Fruit fly (Drosophila melanogaster) whole organism, embryonic: ENCODE measurements around the gene CG7841.
A peak's percentile ranks its signal among the peaks of the same experiment; 100 is the strongest.

Experiments used
- Antp ChIP-seq: fragments of 200-800 bp; sonication (Bioruptor generic); optimal IDR thresholded peaks from 3 replicates; lab custom pipeline; 2016; ENCODE audit warnings: missing biosample characterization, missing genetic modification characterization
- B-H2 ChIP-seq: fragments of 200-800 bp; sonication (Bioruptor generic); optimal IDR thresholded peaks from 2 replicates; lab custom pipeline; 2018; ENCODE audit warnings: missing biosample characterization, mild to moderate bottlenecking, missing genetic modification characterization
- BEAF-32 ChIP-seq: fragments of 200-800 bp; sonication (Bioruptor generic); optimal IDR thresholded peaks from 3 replicates; lab custom pipeline; 2017; ENCODE audit warnings: missing biosample characterization, missing genetic modification characterization, mild to moderate bottlenecking, moderate library complexity, missing genetic modification reagents
- CG12391 ChIP-seq: fragments of 200-800 bp; sonication (Bioruptor generic); optimal IDR thresholded peaks from 3 replicates; lab custom pipeline; 2018; ENCODE audit warnings: missing biosample characterization, mild to moderate bottlenecking, missing genetic modification characterization, moderate library complexity
- CG1602 ChIP-seq: fragments of 200-800 bp; sonication (Bioruptor generic); optimal IDR thresholded peaks from 3 replicates; lab custom pipeline; 2016; ENCODE audit warnings: missing biosample characterization, missing genetic modification characterization
- CG18011 ChIP-seq: fragments of 200-800 bp; sonication (Bioruptor generic); optimal IDR thresholded peaks from 2 replicates; lab custom pipeline; 2017; ENCODE audit warnings: missing biosample characterization, missing genetic modification characterization, mild to moderate bottlenecking, moderate library complexity, missing genotype
- CG18619 ChIP-seq: fragments of 200-800 bp; sonication (Bioruptor generic); optimal IDR thresholded peaks from 3 replicates; lab custom pipeline; 2017; ENCODE audit warnings: missing biosample characterization, mild to moderate bottlenecking, missing genetic modification characterization
- CG30020 ChIP-seq: fragments of 200-800 bp; optimal IDR thresholded peaks from 2 replicates; lab custom pipeline; 2019; ENCODE audit warnings: missing biosample characterization, mild to moderate bottlenecking, missing genetic modification characterization, moderate library complexity
- CG30403 ChIP-seq: fragments of 200-800 bp; sonication (Bioruptor generic); optimal IDR thresholded peaks from 3 replicates; lab custom pipeline; 2016; ENCODE audit warnings: missing biosample characterization, missing genetic modification characterization
- CG30431 ChIP-seq: fragments of 200-800 bp; sonication (Bioruptor generic); optimal IDR thresholded peaks from 2 replicates; lab custom pipeline; 2017; ENCODE audit warnings: missing biosample characterization, missing genetic modification characterization
- CG3407 ChIP-seq: fragments of 200-800 bp; sonication (Bioruptor generic); optimal IDR thresholded peaks from 2 replicates; lab custom pipeline; 2018; ENCODE audit warnings: missing biosample characterization, mild to moderate bottlenecking, missing genetic modification characterization
- CG43689 ChIP-seq: fragments of 200-800 bp; sonication (Bioruptor generic); IDR thresholded peaks from 2 replicates; pipeline ENCODE4 v1.3.6; 2022; ENCODE audit warnings: missing biosample characterization, missing genetic modification characterization
- CG4424 ChIP-seq: fragments of 200-800 bp; sonication (Bioruptor generic); optimal IDR thresholded peaks from 3 replicates; lab custom pipeline; 2016; ENCODE audit warnings: missing biosample characterization, missing genetic modification characterization
- CG6654 ChIP-seq: fragments of 200-800 bp; sonication (Bioruptor generic); optimal IDR thresholded peaks from 2 replicates; lab custom pipeline; 2017; ENCODE audit warnings: missing biosample characterization, mild to moderate bottlenecking, missing genetic modification characterization
- CG9727 ChIP-seq: fragments of 200-800 bp; sonication (Bioruptor generic); optimal IDR thresholded peaks from 3 replicates; lab custom pipeline; 2017; ENCODE audit warnings: missing biosample characterization, mild to moderate bottlenecking, missing genetic modification characterization
- CG9932 ChIP-seq: fragments of 200-800 bp; sonication (Bioruptor generic); IDR thresholded peaks from 2 replicates; pipeline ENCODE4 v1.3.6; 2022; ENCODE audit warnings: missing biosample characterization, missing genetic modification characterization
- CHES-1-like ChIP-seq: fragments of 200-800 bp; sonication (Bioruptor generic); optimal IDR thresholded peaks from 2 replicates; lab custom pipeline; 2016; ENCODE audit warnings: missing biosample characterization, missing genetic modification characterization
- CkIIα-i1 ChIP-seq: fragments of 200-800 bp; sonication (Bioruptor generic); IDR thresholded peaks from 2 replicates; pipeline ENCODE4 v1.3.6; 2022; ENCODE audit warnings: missing biosample characterization, missing genetic modification characterization
- Dref ChIP-seq: fragments of 200-800 bp; sonication (Bioruptor generic); IDR thresholded peaks from 2 replicates; pipeline ENCODE4 v1.3.6; 2022; ENCODE audit warnings: missing biosample characterization, missing genetic modification characterization
- HHEX ChIP-seq: fragments of 200-800 bp; sonication (Bioruptor generic); optimal IDR thresholded peaks from 3 replicates; lab custom pipeline; 2017; ENCODE audit warnings: missing biosample characterization, mild to moderate bottlenecking, missing genetic modification characterization, missing genetic modification reagents
- Hmr ChIP-seq: fragments of 200-800 bp; sonication (Bioruptor generic); optimal IDR thresholded peaks from 3 replicates; lab custom pipeline; 2017; ENCODE audit warnings: mild to moderate bottlenecking, missing biosample characterization, missing genetic modification reagents, missing genetic modification characterization
- Hsf ChIP-seq: fragments of 200-800 bp; sonication (Bioruptor generic); optimal IDR thresholded peaks from 3 replicates; lab custom pipeline; 2016; ENCODE audit warnings: missing biosample characterization, missing genetic modification characterization
- NK7.1 ChIP-seq: fragments of 200-800 bp; sonication (Bioruptor generic); optimal IDR thresholded peaks from 3 replicates; lab custom pipeline; 2016; ENCODE audit warnings: missing biosample characterization, missing genetic modification characterization
- Nf-YB ChIP-seq: fragments of 200-800 bp; sonication (Bioruptor generic); optimal IDR thresholded peaks from 3 replicates; lab custom pipeline; 2019; ENCODE audit warnings: missing biosample characterization, mild to moderate bottlenecking, missing genetic modification characterization, moderate library complexity
- Nf-YC ChIP-seq: fragments of 200-800 bp; optimal IDR thresholded peaks from 3 replicates; lab custom pipeline; 2019; ENCODE audit warnings: missing biosample characterization, mild to moderate bottlenecking, missing genetic modification characterization, moderate library complexity
- Poxn ChIP-seq: fragments of 200-800 bp; sonication (Bioruptor generic); IDR thresholded peaks from 2 replicates; pipeline ENCODE4 v1.3.6; 2022; ENCODE audit warnings: missing biosample characterization, missing genetic modification characterization
- Scr ChIP-seq: fragments of 200-800 bp; sonication (Bioruptor generic); IDR thresholded peaks from 2 replicates; pipeline ENCODE4 v1.3.6; 2022; ENCODE audit warnings: missing biosample characterization, missing genetic modification characterization; ENCODE audit not compliant: partially characterized antibody
- Trl ChIP-seq, 3 experiments: fragments of >200 bp in 2 of 3; fragments of 200-800 bp in 1 of 3; sonication (Bioruptor generic) in 1 of 3; optimal IDR thresholded peaks; 2 replicates in 1 of 3; 3 replicates in 2 of 3; lab custom pipeline; 2016 to 2017; ENCODE audit warnings: missing biosample characterization in 1 of 3, missing genetic modification characterization in 1 of 3
- ab ChIP-seq: fragments of 200-800 bp; sonication (Bioruptor generic); optimal IDR thresholded peaks from 2 replicates; lab custom pipeline; 2016; ENCODE audit warnings: missing biosample characterization, missing genetic modification characterization
- abd-A ChIP-seq: fragments of 200-800 bp; sonication (Bioruptor generic); optimal IDR thresholded peaks from 3 replicates; lab custom pipeline; 2019; ENCODE audit warnings: missing biosample characterization, mild to moderate bottlenecking, missing genetic modification characterization, moderate library complexity
- ash1 ChIP-seq: fragments of 200-800 bp; sonication (Bioruptor generic); optimal IDR thresholded peaks from 2 replicates; lab custom pipeline; 2018; ENCODE audit warnings: missing biosample characterization, mild to moderate bottlenecking, missing genetic modification characterization
- bcd ChIP-seq: fragments of 200-800 bp; sonication (Bioruptor generic); optimal IDR thresholded peaks from 2 replicates; lab custom pipeline; 2017; ENCODE audit warnings: missing biosample characterization, mild to moderate bottlenecking, missing genetic modification characterization
- cg ChIP-seq: fragments of 200-800 bp; sonication (Bioruptor generic); optimal IDR thresholded peaks from 3 replicates; lab custom pipeline; 2019; ENCODE audit warnings: missing biosample characterization, mild to moderate bottlenecking, missing genetic modification characterization, moderate library complexity
- ci ChIP-seq: fragments of 200-800 bp; sonication (Bioruptor generic); IDR thresholded peaks from 3 replicates; pipeline ENCODE4 v1.3.6; 2022; ENCODE audit warnings: missing biosample characterization, missing genetic modification characterization
- dpn ChIP-seq, 2 experiments: fragments of 200-800 bp; sonication (Bioruptor generic); optimal IDR thresholded peaks; 3 replicates each; lab custom pipeline; 2016; ENCODE audit warnings: missing biosample characterization in 2 of 2, missing genetic modification characterization in 2 of 2
- emc ChIP-seq: fragments of 200-800 bp; sonication (Bioruptor generic); optimal IDR thresholded peaks from 2 replicates; lab custom pipeline; 2016; ENCODE audit warnings: missing biosample characterization, missing genetic modification characterization
- esg ChIP-seq: fragments of 200-800 bp; sonication (Bioruptor generic); conservative IDR thresholded peaks from 2 replicates; pipeline ENCODE4 v1.3.6; 2022; ENCODE audit warnings: missing biosample characterization, missing genetic modification characterization
- gt ChIP-seq: fragments of 200-800 bp; sonication (Bioruptor generic); IDR thresholded peaks from 2 replicates; pipeline ENCODE4 v1.3.6; 2022; ENCODE audit warnings: missing biosample characterization, missing genetic modification characterization
- hth ChIP-seq: fragments of >200 bp; optimal IDR thresholded peaks from 2 replicates; lab custom pipeline; 2017; ENCODE audit warnings: inconsistent platforms
- klu ChIP-seq: fragments of 200-800 bp; sonication (Bioruptor generic); IDR thresholded peaks from 2 replicates; pipeline ENCODE4 v1.3.6; 2022; ENCODE audit warnings: missing biosample characterization, missing genetic modification characterization
- kni ChIP-seq: fragments of 200-800 bp; sonication (Bioruptor generic); optimal IDR thresholded peaks from 3 replicates; lab custom pipeline; 2017; ENCODE audit warnings: mild to moderate bottlenecking, missing biosample characterization, missing genetic modification reagents, missing genetic modification characterization
- nau ChIP-seq: fragments of 200-800 bp; sonication (Bioruptor generic); optimal IDR thresholded peaks from 3 replicates; lab custom pipeline; 2017; ENCODE audit warnings: missing biosample characterization, mild to moderate bottlenecking, missing genetic modification characterization, missing genetic modification reagents
- nom ChIP-seq: fragments of 200-800 bp; sonication (Bioruptor generic); optimal IDR thresholded peaks from 2 replicates; lab custom pipeline; 2017; ENCODE audit warnings: missing biosample characterization, missing genetic modification characterization, mild to moderate bottlenecking, moderate library complexity, missing genetic modification reagents
- onecut ChIP-seq: fragments of 200-800 bp; sonication (Bioruptor generic); IDR thresholded peaks from 2 replicates; pipeline ENCODE4 v1.3.6; 2022; ENCODE audit warnings: missing biosample characterization, missing genetic modification characterization
- sc ChIP-seq, 3 experiments: fragments of >200 bp in 2 of 3; fragments of 200-800 bp in 1 of 3; sonication (Bioruptor generic) in 1 of 3; optimal IDR thresholded peaks; 2 replicates in 2 of 3; 3 replicates in 1 of 3; lab custom pipeline; 2017; ENCODE audit warnings: mild to moderate bottlenecking in 1 of 3, missing biosample characterization in 1 of 3, missing genetic modification characterization in 1 of 3, missing genetic modification reagents in 1 of 3
- shn ChIP-seq: fragments of 200-800 bp; sonication (Bioruptor generic); optimal IDR thresholded peaks from 3 replicates; lab custom pipeline; 2016; ENCODE audit warnings: missing biosample characterization, missing genetic modification characterization
- slbo ChIP-seq: fragments of 200-800 bp; sonication (Bioruptor generic); IDR thresholded peaks from 2 replicates; pipeline ENCODE4 v1.3.6; 2022; ENCODE audit warnings: missing biosample characterization, missing genetic modification characterization
- sna ChIP-seq: fragments of 200-800 bp; sonication (Bioruptor generic); IDR thresholded peaks from 2 replicates; pipeline ENCODE4 v1.3.6; 2022; ENCODE audit warnings: missing biosample characterization, missing genetic modification characterization; ENCODE audit not compliant: partially characterized antibody
- sqz ChIP-seq: fragments of 200-800 bp; sonication (Bioruptor generic); optimal IDR thresholded peaks from 3 replicates; lab custom pipeline; 2018; ENCODE audit warnings: missing biosample characterization, mild to moderate bottlenecking, missing genetic modification characterization
- tgo ChIP-seq: fragments of 200-800 bp; sonication (Bioruptor generic); IDR thresholded peaks from 3 replicates; pipeline ENCODE4 v1.3.6; 2022; ENCODE audit warnings: missing biosample characterization, missing genetic modification characterization
- tin ChIP-seq: fragments of 200-800 bp; sonication (Bioruptor generic); optimal IDR thresholded peaks from 3 replicates; lab custom pipeline; 2016; ENCODE audit warnings: missing biosample characterization, missing genetic modification characterization

The CG7841 gene

DNA sequence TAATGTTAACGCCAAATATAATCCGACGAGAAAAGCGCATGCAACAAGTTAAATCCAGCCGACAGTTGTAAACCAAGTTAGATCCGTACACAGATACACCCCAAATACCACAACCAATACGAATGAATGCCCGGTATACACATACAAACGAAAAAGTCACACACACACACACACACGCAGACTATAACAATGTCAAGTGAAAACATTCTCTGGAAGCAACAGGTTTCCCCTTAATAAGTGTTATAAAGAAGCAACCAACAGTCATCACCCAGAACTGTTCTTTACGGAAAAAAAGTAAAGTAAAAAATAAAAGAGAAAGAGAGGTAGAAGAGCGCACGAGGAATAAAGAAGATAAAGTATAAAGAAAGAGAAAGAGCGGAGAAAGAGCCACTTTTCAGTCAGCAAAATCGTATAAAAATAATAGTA lies 27.8 kb upstream of the CG7841 start:
- TF ChIP-seq Antp (GFP tag; lab: Kevin White, UChicago) (no peak), CG6654 (GFP tag; lab: Kevin White, UChicago) (no peak), CG3407 (GFP tag; lab: Kevin White, UChicago) (no peak), CG18619 (no peak), ash1 (GFP tag; lab: Kevin White, UChicago) (no peak), CG9727 (GFP tag; lab: Kevin White, UChicago) (no peak), CG30431 (GFP tag; lab: Kevin White, UChicago) (no peak), sqz (peak; percentile 56), Poxn (no peak), NK7.1 (GFP tag; lab: Kevin White, UChicago) (no peak), CHES-1-like (GFP tag; lab: Kevin White, UChicago) (no peak), sna (GFP tag; lab: Robert Waterston, UW) (no peak), Dref (GFP tag; lab: Robert Waterston, UW) (no peak), nom (GFP tag; lab: Kevin White, UChicago) (peak; percentile 52), HHEX (GFP tag; lab: Kevin White, UChicago) (no peak), Scr (GFP tag; lab: Robert Waterston, UW) (no peak), ci (GFP tag; lab: Robert Waterston, UW) (no peak), dpn (GFP tag; optimal IDR thresholded peaks at IDR 0.05; lab: Kevin White, UChicago) (no peak), CG9932 (no peak), CG1602 (GFP tag; lab: Kevin White, UChicago) (no peak), hth (no peak), shn (GFP tag; lab: Kevin White, UChicago) (no peak), CG30403 (GFP tag; lab: Kevin White, UChicago) (no peak), CG12391 (no peak), gt (GFP tag; lab: Robert Waterston, UW) (no peak), sc (optimal IDR thresholded peaks at IDR 0.05; lab: Kevin White, UChicago) (no peak), sc (GFP tag; optimal IDR thresholded peaks at IDR 0.05; lab: Kevin White, UChicago) (no peak), Trl (optimal IDR thresholded peaks at IDR 0.05; lab: Kevin White, UChicago) (peak; percentile 53 to 57), Trl (GFP tag; optimal IDR thresholded peaks at IDR 0.05; lab: Kevin White, UChicago) (no peak), abd-A (tag; lab: Kevin White, UChicago) (peak; percentile 56), kni (GFP tag; lab: Kevin White, UChicago) (peak; percentile 70), bcd (no peak), Nf-YB (peak; percentile 47), onecut (GFP tag; lab: Robert Waterston, UW) (no peak), Hsf (GFP tag; lab: Kevin White, UChicago) (no peak), tgo (GFP tag; lab: Robert Waterston, UW) (no peak), B-H2 (GFP tag; lab: Kevin White, UChicago) (no peak), CG4424 (no peak), BEAF-32 (no peak), cg (GFP tag; lab: Kevin White, UChicago) (peak; percentile 86), nau (GFP tag; lab: Kevin White, UChicago) (no peak), Nf-YC (tag; lab: Kevin White, UChicago) (peak; percentile 42), CkIIα-i1 (GFP tag; lab: Robert Waterston, UW) (no peak), CG30020 (tag; lab: Kevin White, UChicago) (no peak), emc (GFP tag; lab: Kevin White, UChicago) (no peak), slbo (no peak), tin (GFP tag; lab: Kevin White, UChicago) (no peak), Hmr (GFP tag; lab: Kevin White, UChicago) (no peak), klu (GFP tag; lab: Robert Waterston, UW) (no peak), CG18011 (GFP tag; lab: Kevin White, UChicago) (no peak), CG43689 (GFP tag; lab: Robert Waterston, UW) (no peak), esg (GFP tag; lab: Robert Waterston, UW) (no peak), ab (GFP tag; lab: Kevin White, UChicago) (no peak)
